Worm (Caenorhabditis elegans) whole organism, midembryonic: ENCODE data around the gene F10E9.3.
"Not testable (repeated sequence)": the region's sequence is repeated elsewhere in the genome, so short reads cannot be mapped to it uniquely, and the experiment has no call there.

ENCODE experiments used
- T22C8.4 ChIP-seq: fragments of 200-800 bp; sonication (Bioruptor generic); IDR thresholded peaks from 2 replicates; pipeline ENCODE4 v1.3.6; 2022; ENCODE audit warnings: missing genetic modification characterization, missing compliant biosample characterization
- ref-1 ChIP-seq: fragments of 200-800 bp; sonication (Bioruptor generic); conservative IDR thresholded peaks from 2 replicates; pipeline ENCODE4 v1.3.6; 2022; ENCODE audit warnings: missing genetic modification reagents, missing genetic modification characterization, missing compliant biosample characterization
- ztf-23 ChIP-seq: fragments of 200-800 bp; sonication (Bioruptor generic); IDR thresholded peaks from 2 replicates; pipeline ENCODE4 v1.3.6; 2022; ENCODE audit warnings: missing genetic modification reagents, missing genetic modification characterization, missing compliant biosample characterization

- TF ChIP-seq T22C8.4 (GFP tag; lab: Robert Waterston, UW); ref-1; ztf-23: not testable (repeated sequence)
These were observed 37.0 kb downstream of the F10E9.3 start, which contains the start of gene clc-29 for ce11 chrIII:8347822-8348221.
